Worm (Caenorhabditis elegans): Measurements from ENCODE around the gene C54D10.13.

C54D10.13 gene

DNA sequence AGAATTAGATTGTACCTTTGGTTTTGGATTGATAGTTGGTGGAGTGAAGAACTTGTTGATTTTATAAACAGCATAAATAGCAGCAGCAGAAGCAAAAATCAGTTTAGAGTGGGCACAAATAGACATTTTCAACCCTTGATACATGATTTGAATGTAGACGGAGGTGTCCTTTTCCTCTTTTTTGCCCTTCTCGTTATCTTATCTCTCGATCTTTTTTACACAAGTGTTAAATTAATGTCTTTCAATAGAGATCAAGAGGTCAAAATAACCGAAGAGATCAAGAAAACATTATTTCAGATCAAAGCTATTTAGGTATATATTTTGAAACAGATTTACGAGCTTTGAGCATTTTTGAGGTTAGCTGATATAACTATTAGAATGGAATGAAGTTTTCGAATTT lies 20.2 kb downstream of the C54D10.13 start, which contains the start of gene cdr-7:
cdr-7 (minus strand) TSS at position 205 of the 400 bp plus-strand sequence.
- TF ChIP-seq elt-1 (tag; optimal IDR thresholded peaks at IDR 0.05; ENCODE audit: borderline replicate concordance, insufficient read depth) (peak; percentile 12), mep-1 (tag; optimal IDR thresholded peaks at IDR 0.05) (no peak)

ce11 chrV:12410416-12411001 lies 21.6 kb downstream of the C54D10.13 start, which contains the start of gene hrg-2:
Gene hrg-2 (minus strand): TSS chrV:12410513.
- TF ChIP-seq nhr-2 (tag; optimal IDR thresholded peaks at IDR 0.05) (no peak), lin-32 (GFP tag; optimal IDR thresholded peaks at IDR 0.05) (no peak), ham-2 (GFP tag; optimal IDR thresholded peaks at IDR 0.05) (no peak), nhr-237 (tag; optimal IDR thresholded peaks at IDR 0.05) (no peak), hlh-1 (tag; optimal IDR thresholded peaks at IDR 0.05) (no peak), elt-3 (tag; optimal IDR thresholded peaks at IDR 0.05) (no peak), ztf-11 (tag; optimal IDR thresholded peaks at IDR 0.05) (no peak), mab-5 (tag; optimal IDR thresholded peaks at IDR 0.05) (no peak), unc-39 (tag; optimal IDR thresholded peaks at IDR 0.05) (no peak), nhr-76 (tag; optimal IDR thresholded peaks at IDR 0.05) (no peak)

DNA sequence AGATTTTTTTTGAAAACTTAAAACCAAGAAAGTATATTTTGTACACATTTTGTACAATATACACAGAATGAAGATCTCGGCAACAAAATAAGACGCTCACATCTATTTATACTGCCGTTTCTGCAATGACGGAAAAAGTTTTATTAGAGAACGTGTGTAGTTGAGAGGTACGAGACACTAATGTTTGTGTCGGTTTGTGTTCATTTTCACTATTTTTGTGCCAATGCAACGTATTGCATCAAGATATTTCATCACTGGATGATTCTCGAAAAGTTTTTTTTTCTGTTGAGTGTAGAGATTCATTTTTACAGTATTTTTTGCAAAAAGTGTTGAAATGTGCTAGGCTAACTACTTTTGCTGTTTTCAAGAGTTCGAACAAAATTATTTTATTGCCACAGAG lies 23.1 kb downstream of the C54D10.13 start:
- TF ChIP-seq hlh-1 (tag; optimal IDR thresholded peaks at IDR 0.05) (no peak), unc-120 (tag; optimal IDR thresholded peaks at IDR 0.05; ENCODE audit: poor library complexity, severe bottlenecking) (no peak), cnd-1 (tag; optimal IDR thresholded peaks at IDR 0.05) (no peak), bed-3 (GFP tag; optimal IDR thresholded peaks at IDR 0.05) (no peak), ham-2 (GFP tag; optimal IDR thresholded peaks at IDR 0.05) (no peak), ztf-11 (tag; optimal IDR thresholded peaks at IDR 0.05) (no peak), sem-2 (GFP tag; optimal IDR thresholded peaks at IDR 0.05) (no peak), blmp-1 (tag; optimal IDR thresholded peaks at IDR 0.05) (no peak), elt-3 (tag; optimal IDR thresholded peaks at IDR 0.05) (no peak), ceh-39 (tag; optimal IDR thresholded peaks at IDR 0.05) (no peak)

- TF ChIP-seq sptf-1 (tag; optimal IDR thresholded peaks at IDR 0.05) (no peak), cnd-1 (tag; optimal IDR thresholded peaks at IDR 0.05) (no peak), nhr-28 (tag; optimal IDR thresholded peaks at IDR 0.05) (no peak), lin-13 (tag; optimal IDR thresholded peaks at IDR 0.05) (no peak)
Observed at ce11 chrV:12408525-12408924, 23.6 kb downstream of the C54D10.13 start, which contains the start of gene cdr-4. Gene cdr-4 (minus strand): TSS chrV:12408625.

DNA sequence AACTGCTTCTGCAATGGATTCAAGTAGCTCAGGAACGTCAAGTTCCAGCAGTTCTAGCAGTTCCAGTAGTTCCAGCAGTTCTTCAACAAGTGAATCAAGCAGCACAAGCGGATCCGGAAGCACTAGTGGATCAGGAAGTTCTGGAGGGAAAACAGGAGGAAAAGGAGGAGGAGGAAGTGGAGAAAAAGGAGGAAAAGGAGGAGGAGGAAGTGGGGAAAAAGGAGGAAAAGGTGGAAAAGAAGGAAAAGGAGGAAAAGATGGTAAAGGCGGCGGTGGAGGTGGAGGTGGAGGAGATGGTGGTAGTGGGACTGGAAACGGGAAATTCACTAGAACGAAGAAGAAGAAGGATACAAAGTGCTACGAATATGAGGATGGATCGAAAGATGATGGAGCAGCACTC lies 25.6 kb downstream of the C54D10.13 start:
- peak; percentile 11 for TF ChIP-seq sptf-1 (tag; optimal IDR thresholded peaks at IDR 0.05)
- no peak for TF ChIP-seq bed-3 (GFP tag; optimal IDR thresholded peaks at IDR 0.05)

DNA sequence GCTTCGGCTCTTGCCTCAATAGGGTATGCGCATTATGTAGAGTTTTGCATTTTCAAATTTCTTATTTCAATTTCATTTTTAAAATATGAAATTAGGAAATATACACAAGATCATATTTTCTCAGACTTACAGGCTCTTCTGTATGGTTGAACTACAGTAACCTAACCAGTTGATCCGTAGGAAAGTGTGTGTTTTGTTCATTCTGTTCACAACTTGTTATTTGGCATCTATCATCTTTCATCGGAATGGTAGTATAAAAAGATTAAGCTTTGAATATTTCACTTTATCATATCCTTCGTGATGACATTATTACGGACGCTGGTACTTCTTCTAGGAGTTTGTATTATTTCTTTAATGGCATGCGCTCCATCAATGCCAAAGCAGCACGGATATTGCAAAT lies 26.2 kb downstream of the C54D10.13 start, which contains the start of gene K01D12.10:
K01D12.10 (plus strand) TSS at position 301 of the 400 bp plus-strand sequence.
- TF ChIP-seq lin-32 (GFP tag; optimal IDR thresholded peaks at IDR 0.05) (no peak), pha-4 (tag; optimal IDR thresholded peaks at IDR 0.05) (no peak)

- TF ChIP-seq sptf-1 (tag; optimal IDR thresholded peaks at IDR 0.05) (no peak), pha-4 (tag; optimal IDR thresholded peaks at IDR 0.05) (no peak), blmp-1 (tag; optimal IDR thresholded peaks at IDR 0.05) (no peak), unc-39 (tag; optimal IDR thresholded peaks at IDR 0.05) (no peak), snpc-4 (tag; optimal IDR thresholded peaks at IDR 0.05) (no peak), unc-62 (GFP tag; optimal IDR thresholded peaks at IDR 0.05) (no peak), unc-120 (tag; optimal IDR thresholded peaks at IDR 0.05; ENCODE audit: poor library complexity, severe bottlenecking) (no peak), mls-2 (tag; optimal IDR thresholded peaks at IDR 0.05) (no peak), cnd-1 (tag; optimal IDR thresholded peaks at IDR 0.05) (no peak), mep-1 (tag; optimal IDR thresholded peaks at IDR 0.05) (no peak), lin-32 (GFP tag; optimal IDR thresholded peaks at IDR 0.05) (no peak), ztf-11 (tag; optimal IDR thresholded peaks at IDR 0.05) (no peak), bed-3 (GFP tag; optimal IDR thresholded peaks at IDR 0.05) (no peak), mab-5 (tag; optimal IDR thresholded peaks at IDR 0.05) (no peak), ceh-39 (tag; optimal IDR thresholded peaks at IDR 0.05) (no peak), ceh-43 (GFP tag; optimal IDR thresholded peaks at IDR 0.05) (no peak), elt-3 (tag; optimal IDR thresholded peaks at IDR 0.05) (no peak), ceh-83 (GFP tag; optimal IDR thresholded peaks at IDR 0.05) (no peak), tbx-8 (GFP tag; optimal IDR thresholded peaks at IDR 0.05) (no peak), lin-13 (tag; optimal IDR thresholded peaks at IDR 0.05) (no peak)
Observed at ce11 chrV:12404544-12404943, 27.5 kb downstream of the C54D10.13 start, which contains the start of gene K01D12.9. Gene K01D12.9 (minus strand): TSS chrV:12404644.

Measured in whole organism, mixed stage, embryonic.